Fruit fly (Drosophila melanogaster) whole organism, embryonic: Measurements from ENCODE around the gene CG45045.

Source experiments
- CG10462 ChIP-seq: fragments of 200-800 bp; sonication (Bioruptor generic); optimal IDR thresholded peaks from 2 replicates; lab custom pipeline; 2016; ENCODE audit warnings: missing biosample characterization, missing genetic modification characterization
- CG10959 ChIP-seq: fragments of 200-800 bp; sonication (Bioruptor generic); IDR thresholded peaks from 2 replicates; pipeline ENCODE4 v1.3.6; 2022; ENCODE audit warnings: missing biosample characterization, missing genetic modification characterization
- CG1233 ChIP-seq: fragments of 200-800 bp; sonication (Bioruptor generic); optimal IDR thresholded peaks from 4 replicates; lab custom pipeline; 2018; ENCODE audit warnings: missing biosample characterization, mild to moderate bottlenecking, missing genetic modification characterization
- CG13123 ChIP-seq: fragments of 200-800 bp; sonication (Bioruptor generic); optimal IDR thresholded peaks from 2 replicates; lab custom pipeline; 2016; ENCODE audit warnings: missing biosample characterization, missing genetic modification characterization
- CG13287 ChIP-seq: fragments of 200-800 bp; sonication (Bioruptor generic); IDR thresholded peaks from 2 replicates; pipeline ENCODE4 v1.3.6; 2022; ENCODE audit warnings: missing biosample characterization, missing genetic modification characterization; ENCODE audit not compliant: partially characterized antibody
- CG15601 ChIP-seq: fragments of 200-800 bp; sonication (Bioruptor generic); optimal IDR thresholded peaks from 3 replicates; lab custom pipeline; 2019; ENCODE audit warnings: missing biosample characterization, mild to moderate bottlenecking, missing genetic modification characterization, moderate library complexity
- CG18599 ChIP-seq: fragments of 200-800 bp; sonication (Bioruptor generic); optimal IDR thresholded peaks from 3 replicates; lab custom pipeline; 2017; ENCODE audit warnings: missing biosample characterization, missing genetic modification characterization, mild to moderate bottlenecking, moderate library complexity, missing genetic modification reagents
- CG33213 ChIP-seq: fragments of 200-800 bp; sonication (Bioruptor generic); optimal IDR thresholded peaks from 3 replicates; lab custom pipeline; 2016; ENCODE audit warnings: missing biosample characterization, missing genetic modification characterization
- CG33557 ChIP-seq: fragments of 200-800 bp; sonication (Bioruptor generic); optimal IDR thresholded peaks from 2 replicates; lab custom pipeline; 2019; ENCODE audit warnings: missing biosample characterization, mild to moderate bottlenecking, missing genetic modification characterization, moderate library complexity
- CG3995 ChIP-seq: fragments of 200-800 bp; sonication (Bioruptor generic); optimal IDR thresholded peaks from 3 replicates; lab custom pipeline; 2016; ENCODE audit warnings: missing biosample characterization, missing genetic modification characterization
- CG4424 ChIP-seq: fragments of 200-800 bp; sonication (Bioruptor generic); optimal IDR thresholded peaks from 3 replicates; lab custom pipeline; 2016; ENCODE audit warnings: missing biosample characterization, missing genetic modification characterization
- CG4854 ChIP-seq: fragments of 200-800 bp; sonication (Bioruptor generic); optimal IDR thresholded peaks from 2 replicates; lab custom pipeline; 2016; ENCODE audit warnings: missing biosample characterization, missing genetic modification characterization, inconsistent platforms
- CG6791 ChIP-seq: fragments of 200-800 bp; sonication (Bioruptor generic); IDR thresholded peaks from 3 replicates; pipeline ENCODE4 v1.3.6; 2022; ENCODE audit warnings: missing biosample characterization, missing genetic modification characterization; ENCODE audit not compliant: partially characterized antibody
- CG7745 ChIP-seq: fragments of 200-800 bp; sonication (Bioruptor generic); optimal IDR thresholded peaks from 2 replicates; lab custom pipeline; 2018; ENCODE audit warnings: missing biosample characterization, mild to moderate bottlenecking, missing genetic modification characterization, moderate library complexity
- Fer1 ChIP-seq: fragments of 200-800 bp; sonication (Bioruptor generic); optimal IDR thresholded peaks from 2 replicates; lab custom pipeline; 2017; ENCODE audit warnings: missing biosample characterization, mild to moderate bottlenecking, missing genetic modification characterization
- Hand ChIP-seq: fragments of 200-800 bp; sonication (Bioruptor generic); optimal IDR thresholded peaks from 2 replicates; lab custom pipeline; 2017; ENCODE audit warnings: mild to moderate bottlenecking, missing biosample characterization, missing genetic modification reagents, missing genetic modification characterization
- HmgZ ChIP-seq: fragments of 200-800 bp; sonication (Bioruptor generic); optimal IDR thresholded peaks from 2 replicates; lab custom pipeline; 2018; ENCODE audit warnings: missing biosample characterization, mild to moderate bottlenecking, missing genetic modification characterization
- Hr51 ChIP-seq, 2 experiments: fragments of 200-800 bp; sonication (Bioruptor generic); optimal IDR thresholded peaks; 2 replicates in 1 of 2; 3 replicates in 1 of 2; lab custom pipeline; 2016 to 2018; ENCODE audit warnings: missing biosample characterization in 2 of 2, missing genetic modification characterization in 2 of 2, mild to moderate bottlenecking in 1 of 2, moderate library complexity in 1 of 2
- Kr ChIP-seq: fragments of 200-800 bp; sonication (Bioruptor generic); optimal IDR thresholded peaks from 2 replicates; lab custom pipeline; 2017; ENCODE audit warnings: missing biosample characterization, mild to moderate bottlenecking, missing genetic modification characterization
- Lpt ChIP-seq: fragments of >200 bp; optimal IDR thresholded peaks from 2 replicates; lab custom pipeline; 2018; ENCODE audit warnings: missing biosample characterization, missing genetic modification characterization
- Mes4 ChIP-seq: fragments of 200-800 bp; sonication (Bioruptor generic); optimal IDR thresholded peaks from 2 replicates; lab custom pipeline; 2016; ENCODE audit warnings: missing biosample characterization, missing genetic modification characterization
- Mrtf ChIP-seq: fragments of 200-800 bp; sonication (Bioruptor generic); IDR thresholded peaks from 3 replicates; pipeline ENCODE4 v1.3.6; 2022; ENCODE audit warnings: missing biosample characterization, missing genetic modification characterization
- Scr ChIP-seq: fragments of 200-800 bp; sonication (Bioruptor generic); IDR thresholded peaks from 2 replicates; pipeline ENCODE4 v1.3.6; 2022; ENCODE audit warnings: missing biosample characterization, missing genetic modification characterization; ENCODE audit not compliant: partially characterized antibody
- Six4 ChIP-seq: fragments of 200-800 bp; sonication (Bioruptor generic); optimal IDR thresholded peaks from 2 replicates; lab custom pipeline; 2016; ENCODE audit warnings: missing biosample characterization, missing genetic modification characterization
- Spps ChIP-seq: fragments of 200-800 bp; sonication (Bioruptor generic); optimal IDR thresholded peaks from 2 replicates; lab custom pipeline; 2018; ENCODE audit warnings: missing biosample characterization, mild to moderate bottlenecking, missing genetic modification characterization
- Ssrp ChIP-seq: fragments of 200-800 bp; sonication (Bioruptor generic); optimal IDR thresholded peaks from 2 replicates; lab custom pipeline; 2018; ENCODE audit warnings: missing biosample characterization, mild to moderate bottlenecking, missing genetic modification characterization, moderate library complexity
- Stat92E ChIP-seq, 3 experiments: fragments of >200 bp in 2 of 3; fragments of 200-800 bp in 1 of 3; sonication (Bioruptor generic) in 1 of 3; optimal IDR thresholded peaks; 2 replicates each; lab custom pipeline; 2017 to 2019; ENCODE audit warnings: missing biosample characterization in 3 of 3, missing genetic modification characterization in 3 of 3, mild to moderate bottlenecking in 1 of 3, moderate library complexity in 1 of 3
- Tbp ChIP-seq: fragments of >200 bp; optimal IDR thresholded peaks from 2 replicates; lab custom pipeline; 2018; ENCODE audit warnings: missing biosample characterization, missing genetic modification characterization
- Vsx1 ChIP-seq: fragments of 200-800 bp; sonication (Bioruptor generic); optimal IDR thresholded peaks from 2 replicates; lab custom pipeline; 2017; ENCODE audit warnings: missing biosample characterization, mild to moderate bottlenecking, missing genetic modification characterization, missing genetic modification reagents
- YL-1 ChIP-seq: fragments of 200-800 bp; sonication (Bioruptor generic); optimal IDR thresholded peaks from 3 replicates; lab custom pipeline; 2017; ENCODE audit warnings: missing biosample characterization, mild to moderate bottlenecking, missing genetic modification characterization
- bcd ChIP-seq: fragments of 200-800 bp; sonication (Bioruptor generic); optimal IDR thresholded peaks from 2 replicates; lab custom pipeline; 2017; ENCODE audit warnings: missing biosample characterization, mild to moderate bottlenecking, missing genetic modification characterization
- cato ChIP-seq: fragments of 200-800 bp; sonication (Bioruptor generic); optimal IDR thresholded peaks from 2 replicates; lab custom pipeline; 2016; ENCODE audit warnings: missing biosample characterization, missing genetic modification characterization, borderline replicate concordance
- eve ChIP-seq, 2 experiments: fragments of >200 bp; optimal IDR thresholded peaks; 2 replicates each; lab custom pipeline; 2017; ENCODE audit warnings: missing biosample characterization in 2 of 2, missing genetic modification characterization in 2 of 2
- fru ChIP-seq: fragments of >200 bp; optimal IDR thresholded peaks from 2 replicates; lab custom pipeline; 2017
- gcm ChIP-seq: fragments of 200-800 bp; sonication (Bioruptor generic); optimal IDR thresholded peaks from 2 replicates; lab custom pipeline; 2019; ENCODE audit warnings: missing biosample characterization, mild to moderate bottlenecking, missing genetic modification characterization, moderate library complexity
- insv ChIP-seq, 2 experiments: fragments of 200-800 bp; sonication (Bioruptor generic); optimal IDR thresholded peaks; 3 replicates each; lab custom pipeline; 2016 to 2018; ENCODE audit warnings: missing biosample characterization in 2 of 2, missing genetic modification characterization in 2 of 2
- lilli ChIP-seq: fragments of 200-800 bp; sonication (Bioruptor generic); optimal IDR thresholded peaks from 3 replicates; lab custom pipeline; 2016; ENCODE audit warnings: missing biosample characterization, missing genetic modification characterization
- nau ChIP-seq: fragments of 200-800 bp; sonication (Bioruptor generic); optimal IDR thresholded peaks from 3 replicates; lab custom pipeline; 2017; ENCODE audit warnings: missing biosample characterization, mild to moderate bottlenecking, missing genetic modification characterization, missing genetic modification reagents
- nmo ChIP-seq: fragments of 200-800 bp; sonication (Bioruptor generic); optimal IDR thresholded peaks from 2 replicates; lab custom pipeline; 2018; ENCODE audit warnings: missing biosample characterization, mild to moderate bottlenecking, missing genetic modification characterization, moderate library complexity
- pan ChIP-seq, 4 experiments: fragments of >200 bp in 3 of 4; fragments of 200-800 bp in 1 of 4; sonication (Bioruptor generic) in 1 of 4; optimal IDR thresholded peaks in 3 of 4; IDR thresholded peaks in 1 of 4; 2 replicates each; pipeline versions ENCODE4 v1.3.6 to Lab custom; 2017 to 2022; ENCODE audit warnings: missing biosample characterization in 2 of 4, missing genetic modification characterization in 2 of 4, mixed read lengths in 1 of 4
- pfk ChIP-seq: fragments of 200-800 bp; sonication (Bioruptor generic); optimal IDR thresholded peaks from 2 replicates; lab custom pipeline; 2018; ENCODE audit warnings: missing biosample characterization, mild to moderate bottlenecking, missing genetic modification characterization, moderate library complexity
- pzg ChIP-seq: fragments of 200-800 bp; sonication (Bioruptor generic); optimal IDR thresholded peaks from 3 replicates; lab custom pipeline; 2018; ENCODE audit warnings: missing biosample characterization, mild to moderate bottlenecking, missing genetic modification characterization, moderate library complexity
- run ChIP-seq: fragments of 200-800 bp; sonication (Bioruptor generic); optimal IDR thresholded peaks from 3 replicates; lab custom pipeline; 2018; ENCODE audit warnings: missing biosample characterization, mild to moderate bottlenecking, missing genetic modification characterization
- sc ChIP-seq, 3 experiments: fragments of >200 bp in 2 of 3; fragments of 200-800 bp in 1 of 3; sonication (Bioruptor generic) in 1 of 3; optimal IDR thresholded peaks; 2 replicates in 2 of 3; 3 replicates in 1 of 3; lab custom pipeline; 2017; ENCODE audit warnings: mild to moderate bottlenecking in 1 of 3, missing biosample characterization in 1 of 3, missing genetic modification characterization in 1 of 3, missing genetic modification reagents in 1 of 3
- shn ChIP-seq: fragments of 200-800 bp; sonication (Bioruptor generic); optimal IDR thresholded peaks from 3 replicates; lab custom pipeline; 2016; ENCODE audit warnings: missing biosample characterization, missing genetic modification characterization
- sr ChIP-seq: fragments of 200-800 bp; sonication (Bioruptor generic); IDR thresholded peaks from 3 replicates; pipeline ENCODE4 v1.3.6; 2022; ENCODE audit warnings: missing biosample characterization, missing genetic modification characterization
- stc ChIP-seq: fragments of 200-800 bp; sonication (Bioruptor generic); IDR thresholded peaks from 2 replicates; pipeline ENCODE4 v1.3.6; 2022; ENCODE audit warnings: missing biosample characterization, missing genetic modification characterization
- trh ChIP-seq: fragments of 200-800 bp; sonication (Bioruptor generic); optimal IDR thresholded peaks from 2 replicates; lab custom pipeline; 2016; ENCODE audit warnings: missing biosample characterization, missing genetic modification characterization
- wdn ChIP-seq: fragments of 200-800 bp; sonication (Bioruptor generic); IDR thresholded peaks from 2 replicates; pipeline ENCODE4 v1.3.6; 2022; ENCODE audit warnings: missing biosample characterization, missing genetic modification characterization

Gene CG45045

DNA sequence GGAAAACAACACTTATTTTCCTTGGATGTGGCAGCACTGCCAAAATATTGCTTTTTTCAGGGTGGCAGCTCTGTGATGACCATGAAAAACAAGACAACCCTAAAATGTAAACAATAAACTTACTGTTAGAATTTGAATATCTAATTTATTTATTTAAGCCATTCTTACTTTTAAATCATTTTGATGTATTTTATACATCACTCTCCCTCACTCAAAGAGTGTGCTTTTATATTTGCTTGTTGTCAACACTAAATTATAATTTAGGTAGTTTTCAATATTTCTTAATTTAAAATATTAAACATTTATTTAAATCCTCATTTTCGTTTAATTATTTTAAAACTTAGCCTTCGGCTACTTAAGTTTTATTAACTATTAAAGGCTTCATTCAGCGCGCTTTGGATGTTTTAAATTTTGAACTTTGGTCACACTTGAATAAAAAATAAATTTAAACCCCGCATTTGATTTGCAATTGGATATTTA lies 3.5 kb downstream of the CG45045 start, which contains the start of the genes CG7523 and Mps1 (continued):
- TF ChIP-seq lilli (GFP tag; lab: Kevin White, UChicago) (peak; percentile 31), insv (GFP tag; optimal IDR thresholded peaks at IDR 0.05; lab: Kevin White, UChicago) (peak in 1 of 2 experiments; percentile 21), CG4424 (GFP tag; lab: Kevin White, UChicago) (no peak), Mes4 (GFP tag; lab: Kevin White, UChicago) (no peak), sc (optimal IDR thresholded peaks at IDR 0.05; lab: Kevin White, UChicago) (no peak), sc (GFP tag; optimal IDR thresholded peaks at IDR 0.05; lab: Kevin White, UChicago) (peak; percentile 29), YL-1 (GFP tag; lab: Kevin White, UChicago) (peak; percentile 47), Ssrp (tag; lab: Kevin White, UChicago) (no peak), bcd (GFP tag; lab: Kevin White, UChicago) (no peak), CG13287 (peak; percentile 61), cato (GFP tag; lab: Kevin White, UChicago) (no peak), sr (no peak), trh (GFP tag; lab: Kevin White, UChicago) (no peak), pfk (GFP tag; lab: Kevin White, UChicago) (peak; percentile 3), Lpt (no peak), shn (GFP tag; lab: Kevin White, UChicago) (no peak), Tbp (GFP tag; lab: Kevin White, UChicago) (no peak), Kr (no peak), nau (GFP tag; lab: Kevin White, UChicago) (no peak), CG3995 (GFP tag; lab: Kevin White, UChicago) (peak; percentile 9), CG15601 (tag; lab: Kevin White, UChicago) (peak; percentile 55), CG6791 (GFP tag; lab: Robert Waterston, UW) (no peak), CG33213 (peak; percentile 36), Scr (no peak), stc (GFP tag; lab: Robert Waterston, UW) (no peak), Vsx1 (GFP tag; lab: Kevin White, UChicago) (no peak), Mrtf (GFP tag; lab: Robert Waterston, UW) (no peak), fru (lab: Kevin White, UChicago) (no peak), run (tag; lab: Kevin White, UChicago) (no peak), CG33557 (GFP tag; lab: Kevin White, UChicago) (peak; percentile 4), Six4 (GFP tag; lab: Kevin White, UChicago) (no peak), CG4854 (GFP tag; lab: Kevin White, UChicago) (no peak), Hr51 (GFP tag; optimal IDR thresholded peaks at IDR 0.05; lab: Kevin White, UChicago) (no peak), eve (GFP tag; optimal IDR thresholded peaks at IDR 0.05; lab: Kevin White, UChicago) (no peak), CG10462 (GFP tag; lab: Kevin White, UChicago) (no peak), CG1233 (GFP tag; lab: Kevin White, UChicago) (peak; percentile 5), wdn (GFP tag; lab: Robert Waterston, UW) (no peak), Stat92E (GFP tag; optimal IDR thresholded peaks at IDR 0.05; lab: Kevin White, UChicago) (peak in 1 of 3 experiments; percentile 36), HmgZ (peak; percentile 63), Fer1 (GFP tag; lab: Kevin White, UChicago) (no peak), CG7745 (tag; lab: Kevin White, UChicago) (no peak), CG13123 (GFP tag; lab: Kevin White, UChicago) (no peak), pzg (GFP tag; lab: Kevin White, UChicago) (peak; percentile 73), Spps (tag; lab: Kevin White, UChicago) (no peak), Hand (no peak), gcm (GFP tag; lab: Kevin White, UChicago) (peak; percentile 20), CG18599 (GFP tag; lab: Kevin White, UChicago) (no peak), CG10959 (GFP tag; lab: Robert Waterston, UW) (no peak), pan (optimal IDR thresholded peaks at IDR 0.05; lab: Kevin White, UChicago) (no peak), pan (GFP tag; optimal IDR thresholded peaks at IDR 0.05 in 1 of 2, IDR thresholded peaks at IDR 0.05 in 1 of 2) (peak in 1 of 2 experiments; percentile 31), nmo (GFP tag; lab: Kevin White, UChicago) (peak; percentile 40)
